Worm (Caenorhabditis elegans): ENCODE data around the gene gmpr-1.
"Not testable (repeated sequence)": the region's sequence is repeated elsewhere in the genome, so short reads cannot be mapped to it uniquely, and the experiment has no call there.

The gmpr-1 gene

DNA sequence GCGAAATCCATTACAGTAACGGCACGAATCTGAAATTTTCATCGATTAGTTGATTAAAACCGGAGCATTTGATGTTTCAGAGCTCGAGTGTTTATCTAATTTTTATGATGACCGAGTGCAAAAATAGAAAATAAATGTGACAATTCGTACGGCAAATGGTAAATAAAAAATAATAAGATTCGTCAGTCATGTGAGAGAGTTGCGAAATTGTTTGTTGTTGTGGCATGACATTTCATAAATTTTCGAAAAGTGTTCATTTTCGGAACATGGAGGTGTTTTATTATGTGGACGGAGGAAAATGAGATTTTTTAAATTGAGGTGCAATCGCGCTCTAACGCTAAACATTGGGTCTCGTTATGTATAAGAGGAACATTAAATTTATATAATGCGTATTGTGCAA lies 29.4 kb downstream of the gmpr-1 start:
- TF ChIP-seq egl-27 (tag; optimal IDR thresholded peaks at IDR 0.05) (no peak), snpc-4 (tag; optimal IDR thresholded peaks at IDR 0.05) (no peak), pha-4 (tag; optimal IDR thresholded peaks at IDR 0.05) (peak; percentile 27)

DNA sequence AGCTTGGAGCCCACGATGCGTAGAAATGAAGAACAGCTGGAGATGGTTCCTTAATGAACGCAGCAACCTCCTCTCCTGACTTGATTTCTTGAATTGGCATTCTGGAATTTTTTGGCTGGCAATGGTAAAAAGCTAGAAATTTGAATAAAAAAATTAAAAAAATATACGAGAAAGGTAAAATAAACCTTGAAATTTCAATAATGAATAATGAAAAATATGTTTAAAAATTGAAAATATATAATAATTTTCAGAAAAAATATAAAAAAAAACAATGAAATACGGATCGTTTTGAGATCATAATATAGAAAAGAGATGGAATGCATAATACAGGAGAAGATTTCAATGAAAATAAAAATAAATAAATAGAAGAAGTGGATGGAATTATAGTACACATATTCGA lies 30.0 kb downstream of the gmpr-1 start, which contains the start of gene glrx-3:
Gene glrx-3, minus strand, starts transcription at position 101 of the 400 bp plus-strand sequence.
- TF ChIP-seq fkh-2 (tag; optimal IDR thresholded peaks at IDR 0.05): no peak

DNA sequence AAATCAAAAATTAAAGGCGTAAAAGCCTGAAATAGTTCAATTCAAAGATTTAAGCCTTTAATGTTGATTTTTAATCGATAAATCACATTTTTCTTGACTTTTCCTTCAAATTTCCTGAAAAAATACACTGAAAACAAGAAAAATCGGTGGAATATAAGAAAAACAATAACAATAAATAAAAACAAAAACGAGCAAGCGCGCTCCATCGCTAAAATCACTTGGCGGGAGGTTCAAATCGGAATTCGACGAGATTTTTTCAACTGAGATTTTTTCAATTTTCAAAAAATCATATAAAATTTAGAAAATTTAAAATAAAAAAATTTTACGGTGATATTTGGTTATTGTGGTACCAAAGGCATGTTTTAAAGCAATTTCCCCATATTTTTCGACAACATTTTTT lies 31.7 kb downstream of the gmpr-1 start:
- TF ChIP-seq unc-39 (tag; optimal IDR thresholded peaks at IDR 0.05) (no peak), ama-1 (optimal IDR thresholded peaks at IDR 0.05) (no peak), nhr-25 (tag; optimal IDR thresholded peaks at IDR 0.05) (no peak), pha-4 (tag; optimal IDR thresholded peaks at IDR 0.05) (no peak), sea-2 (GFP tag; optimal IDR thresholded peaks at IDR 0.05) (no peak), egl-27 (tag; optimal IDR thresholded peaks at IDR 0.05) (no peak)

DNA sequence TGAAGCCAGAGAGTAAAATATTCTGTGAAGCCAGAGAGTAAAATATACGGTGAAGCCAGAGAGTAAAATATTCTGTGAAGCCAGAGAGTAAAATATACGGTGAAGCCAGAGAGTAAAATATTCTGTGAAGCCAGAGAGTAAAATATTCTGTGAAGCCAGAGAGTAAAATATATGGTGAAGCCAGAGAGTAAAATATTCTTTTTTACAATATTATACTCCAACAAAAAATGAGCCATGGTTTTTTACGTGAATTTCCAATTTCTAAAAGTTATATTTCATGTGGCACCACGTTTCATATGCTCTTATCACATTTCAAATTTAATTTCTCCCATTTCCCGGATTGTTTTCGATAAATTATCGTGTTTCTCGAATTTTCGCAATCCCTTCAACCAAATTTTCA lies 34.7 kb downstream of the gmpr-1 start, which contains the start of gene irld-1:
Gene irld-1, plus strand, starts transcription at position 301 of the 400 bp plus-strand sequence.
- TF ChIP-seq fkh-2, nhr-12, nhr-28 (tag; optimal IDR thresholded peaks at IDR 0.05): not testable (repeated sequence)

DNA sequence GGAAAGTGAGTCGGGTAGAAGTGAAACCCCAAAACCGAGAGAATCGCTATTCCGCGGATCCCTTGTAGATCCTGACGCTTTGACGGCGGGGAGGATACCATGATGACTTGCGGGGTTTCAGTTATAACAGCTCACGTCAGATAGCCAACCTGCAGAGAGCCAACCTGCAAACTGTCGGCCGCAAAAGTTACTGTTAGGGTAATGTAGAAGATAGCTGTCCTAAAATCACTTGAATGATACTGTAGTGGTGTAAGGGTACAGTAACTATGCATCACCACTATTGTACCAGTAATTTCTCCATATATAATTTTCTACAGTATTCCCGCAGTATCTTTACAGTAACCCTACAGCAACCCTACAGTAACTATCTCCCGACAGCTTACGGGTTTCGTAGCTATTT lies 38.7 kb downstream of the gmpr-1 start, which contains the start of gene oac-12:
Gene oac-12, minus strand, starts transcription at position 101 of the 400 bp plus-strand sequence.
- no peak for TF ChIP-seq elt-2 (tag; optimal IDR thresholded peaks at IDR 0.05)
- no peak for TF ChIP-seq nfya-1 (tag; optimal IDR thresholded peaks at IDR 0.05; ENCODE audit: insufficient read depth)
- no peak for TF ChIP-seq sea-2 (GFP tag; optimal IDR thresholded peaks at IDR 0.05)
- no peak for TF ChIP-seq nhr-67 (tag; optimal IDR thresholded peaks at IDR 0.05)
- TF ChIP-seq nhr-11 (tag; optimal IDR thresholded peaks at IDR 0.05): no peak
- TF ChIP-seq nhr-23 (tag; optimal IDR thresholded peaks at IDR 0.05): no peak
- no peak for TF ChIP-seq unc-39 (tag; optimal IDR thresholded peaks at IDR 0.05)
- no peak for TF ChIP-seq ceh-16 (tag; optimal IDR thresholded peaks at IDR 0.05)
- TF ChIP-seq hmg-11 (tag; optimal IDR thresholded peaks at IDR 0.05): no peak
- TF ChIP-seq snpc-4 (tag; optimal IDR thresholded peaks at IDR 0.05): no peak
- no peak for TF ChIP-seq unc-62 (GFP tag; optimal IDR thresholded peaks at IDR 0.05)
- no peak for TF ChIP-seq pqm-1 (tag; optimal IDR thresholded peaks at IDR 0.05)
- TF ChIP-seq ZK546.5 (tag; optimal IDR thresholded peaks at IDR 0.05): no peak
- no peak for TF ChIP-seq R02D3.7 (tag; optimal IDR thresholded peaks at IDR 0.05)
- no peak for TF ChIP-seq nhr-237 (tag; optimal IDR thresholded peaks at IDR 0.05)
- TF ChIP-seq nhr-28 (tag; optimal IDR thresholded peaks at IDR 0.05): no peak
- no peak for TF ChIP-seq nhr-77 (tag; optimal IDR thresholded peaks at IDR 0.05)

DNA sequence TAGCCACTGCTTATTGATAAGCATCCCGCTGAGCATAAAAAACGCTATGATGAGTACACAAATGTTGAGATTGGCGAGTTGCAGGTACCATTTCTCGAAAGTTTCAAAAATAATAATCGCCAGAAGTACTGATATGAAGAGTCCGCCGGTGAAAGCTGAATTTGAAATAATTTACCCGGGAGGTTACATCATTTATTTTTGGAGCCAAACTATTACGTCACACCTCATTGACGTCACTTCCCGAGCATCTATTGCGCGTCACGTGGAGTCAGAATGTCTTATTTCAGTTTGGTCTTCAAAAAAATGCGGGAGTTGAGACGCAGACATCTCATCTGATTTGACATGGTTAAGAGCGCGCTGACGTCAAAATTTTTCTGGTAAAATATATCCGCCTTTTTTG lies 40.4 kb downstream of the gmpr-1 start:
- TF ChIP-seq ZK546.5 (tag; optimal IDR thresholded peaks at IDR 0.05): no peak
- TF ChIP-seq elt-2 (tag; optimal IDR thresholded peaks at IDR 0.05): no peak
- TF ChIP-seq ztf-11 (tag; optimal IDR thresholded peaks at IDR 0.05): no peak
- TF ChIP-seq jun-1 (tag; optimal IDR thresholded peaks at IDR 0.05): no peak

DNA sequence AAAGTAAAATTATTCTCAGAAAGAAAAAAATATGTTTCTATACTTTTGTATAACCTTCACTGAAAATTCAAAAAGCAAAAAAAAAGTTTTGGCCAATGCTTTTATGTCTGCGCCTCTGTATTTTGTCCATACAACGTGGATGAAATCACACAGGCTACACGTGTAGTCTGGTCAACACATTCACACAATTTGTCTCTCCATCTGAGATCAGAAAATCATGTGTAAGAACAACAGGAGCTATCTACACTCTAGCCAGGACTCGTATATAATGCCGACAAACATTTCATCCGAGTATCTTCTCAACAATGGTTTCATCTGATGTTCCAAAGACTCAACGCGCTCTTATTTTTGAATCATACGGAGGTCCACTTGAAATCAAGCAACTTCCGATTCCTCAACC lies 44.3 kb downstream of the gmpr-1 start, which contains the start of gene D2063.1:
Gene D2063.1, plus strand, starts transcription at position 281 of the 400 bp plus-strand sequence.
- TF ChIP-seq hmg-11 (tag; optimal IDR thresholded peaks at IDR 0.05) (no peak), nhr-11 (tag; optimal IDR thresholded peaks at IDR 0.05) (peak; percentile 51)

DNA sequence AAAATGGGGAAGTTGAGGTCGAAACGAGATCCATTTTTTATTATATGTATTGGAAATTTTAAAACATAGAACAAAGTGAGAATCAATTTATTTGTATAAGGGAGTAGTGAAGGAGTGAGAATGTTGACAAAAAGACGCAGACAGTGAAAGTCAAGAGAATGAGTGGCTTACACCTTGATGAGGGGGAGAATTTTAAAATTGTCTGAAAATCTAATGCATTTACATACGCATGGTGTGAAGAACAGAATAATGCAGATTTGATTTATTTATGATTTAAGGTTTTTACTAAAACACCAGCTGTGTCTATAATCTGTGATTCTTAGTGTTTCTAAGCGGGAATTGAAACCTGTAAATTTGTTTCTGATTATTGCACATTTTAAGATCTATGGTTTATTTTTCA lies 45.8 kb downstream of the gmpr-1 start, which contains the start of gene nhr-125:
Gene nhr-125, minus strand, starts transcription at position 101 of the 400 bp plus-strand sequence.
- TF ChIP-seq pha-4 (tag; optimal IDR thresholded peaks at IDR 0.05): peak; percentile 56
- TF ChIP-seq elt-3 (tag; optimal IDR thresholded peaks at IDR 0.05): no peak

DNA sequence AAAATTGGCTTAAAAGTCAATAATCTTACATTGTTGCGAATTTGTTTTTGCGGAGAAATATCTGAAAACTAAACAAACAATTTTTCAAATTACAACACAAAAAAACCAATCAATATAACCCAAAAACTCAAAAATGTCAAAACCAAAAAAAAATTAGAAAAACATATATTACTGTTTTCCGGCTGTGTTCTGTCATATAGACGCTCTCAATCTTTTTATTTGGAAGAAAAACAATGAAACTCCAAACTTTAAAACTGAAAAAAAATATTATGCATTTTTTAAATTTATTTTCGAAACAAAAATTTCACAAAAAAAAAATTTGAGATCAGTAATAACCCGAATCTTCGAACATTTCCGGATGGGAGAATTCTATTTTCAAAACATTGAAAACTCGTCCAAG lies 48.5 kb downstream of the gmpr-1 start, which contains the start of gene R02D1.2:
Gene R02D1.2, minus strand, starts transcription at position 101 of the 400 bp plus-strand sequence.
- TF ChIP-seq nhr-25 (tag; optimal IDR thresholded peaks at IDR 0.05) (no peak), snpc-4 (tag; optimal IDR thresholded peaks at IDR 0.05) (no peak), mml-1 (tag; optimal IDR thresholded peaks at IDR 0.05) (no peak), nhr-77 (tag; optimal IDR thresholded peaks at IDR 0.05) (no peak), ZK546.5 (tag; optimal IDR thresholded peaks at IDR 0.05) (no peak), elt-1 (tag; optimal IDR thresholded peaks at IDR 0.05) (no peak), egl-5 (tag; optimal IDR thresholded peaks at IDR 0.05) (no peak), ztf-11 (tag; optimal IDR thresholded peaks at IDR 0.05) (no peak), aly-2 (tag; optimal IDR thresholded peaks at IDR 0.05) (no peak), eor-1 (tag; optimal IDR thresholded peaks at IDR 0.05) (no peak), nhr-12 (tag; optimal IDR thresholded peaks at IDR 0.05) (no peak), lin-39 (tag; optimal IDR thresholded peaks at IDR 0.05) (no peak), lin-15B (tag; optimal IDR thresholded peaks at IDR 0.05) (no peak)

All from whole organism, L3 larva.